Worm (Caenorhabditis elegans): ENCODE measurements around the gene lron-15.
A peak's percentile ranks its signal among the peaks of the same experiment; 100 is the strongest.

lron-15 gene

ce11 chrII:6535957-6536424, 8.7 kb downstream of the lron-15 start, which contains the start of gene utp-20 (continued):
- peak in 1 of 6 experiments; percentile 35 for TF ChIP-seq elt-3 (tag; optimal IDR thresholded peaks at IDR 0.05)
- TF ChIP-seq nhr-90 (tag; optimal IDR thresholded peaks at IDR 0.05; ENCODE audit: poor library complexity): peak; percentile 55
- TF ChIP-seq lin-15B (tag; optimal IDR thresholded peaks at IDR 0.05): peak; percentile 22
- TF ChIP-seq zip-4 (GFP tag; optimal IDR thresholded peaks at IDR 0.05): no peak
- TF ChIP-seq zag-1 (tag; optimal IDR thresholded peaks at IDR 0.05): no peak
- TF ChIP-seq lin-13 (GFP tag; optimal IDR thresholded peaks at IDR 0.05): no peak
- TF ChIP-seq ces-1 (GFP tag; optimal IDR thresholded peaks at IDR 0.05): peak; percentile 48
- TF ChIP-seq fkh-10 (GFP tag; optimal IDR thresholded peaks at IDR 0.05): peak; percentile 3
- TF ChIP-seq lsy-2 (tag; optimal IDR thresholded peaks at IDR 0.05): peak; percentile 69 to 82
- no peak for TF ChIP-seq nhr-237 (tag; optimal IDR thresholded peaks at IDR 0.05)
- TF ChIP-seq unc-98 (GFP tag; IDR thresholded peaks at IDR 0.05): no peak
- no peak for TF ChIP-seq nhr-47 (tag; optimal IDR thresholded peaks at IDR 0.05)
- no peak for TF ChIP-seq nhr-11 (tag; optimal IDR thresholded peaks at IDR 0.05)
- no peak for TF ChIP-seq ceh-90 (tag; optimal IDR thresholded peaks at IDR 0.05)
- TF ChIP-seq mab-9 (GFP tag; IDR thresholded peaks at IDR 0.05): no peak
- peak; percentile 59 for TF ChIP-seq skn-1 (tag; optimal IDR thresholded peaks at IDR 0.05)
- no peak; the same call in 1 of the 2 replicates for TF ChIP-seq isw-1 (GFP tag; IDR thresholded peaks at IDR 0.05)
- TF ChIP-seq vab-15 (tag; optimal IDR thresholded peaks at IDR 0.05): no peak
- TF ChIP-seq unc-62 (GFP tag; optimal IDR thresholded peaks at IDR 0.05): no peak
- no peak for TF ChIP-seq grh-1 (GFP tag; IDR thresholded peaks at IDR 0.05)
- no peak for TF ChIP-seq C04F5.9 (tag; optimal IDR thresholded peaks at IDR 0.05)
- TF ChIP-seq fos-1 (tag; optimal IDR thresholded peaks at IDR 0.05): no peak
- peak; percentile 2 for TF ChIP-seq lin-39 (tag; optimal IDR thresholded peaks at IDR 0.05)
- no peak for TF ChIP-seq hlh-4 (tag; optimal IDR thresholded peaks at IDR 0.05)
- no peak for TF ChIP-seq C34B4.2 (tag; optimal IDR thresholded peaks at IDR 0.05)
- peak; percentile 56 for TF ChIP-seq xbp-1 (tag; optimal IDR thresholded peaks at IDR 0.05)
- TF ChIP-seq dpl-1 (GFP tag; optimal IDR thresholded peaks at IDR 0.05): peak; percentile 83 to 93 (median 92)
- TF ChIP-seq elt-2 (tag; optimal IDR thresholded peaks at IDR 0.05): peak; percentile 5
- TF ChIP-seq unc-86 (tag; optimal IDR thresholded peaks at IDR 0.05): no peak
- no peak for TF ChIP-seq pax-3 (tag; optimal IDR thresholded peaks at IDR 0.05)
- no peak for TF ChIP-seq efl-3 (GFP tag; optimal IDR thresholded peaks at IDR 0.05)
- TF ChIP-seq pqm-1 (tag; optimal IDR thresholded peaks at IDR 0.05): no peak
- peak in 2 of 3 experiments; percentile 4 to 43 for TF ChIP-seq ceh-82 (tag; optimal IDR thresholded peaks at IDR 0.05)
- TF ChIP-seq aly-2 (tag; optimal IDR thresholded peaks at IDR 0.05): no peak
- no peak for TF ChIP-seq egl-13 (tag; optimal IDR thresholded peaks at IDR 0.05)
- peak; percentile 60 for TF ChIP-seq lin-14 (GFP tag; optimal IDR thresholded peaks at IDR 0.05)
- no peak for TF ChIP-seq lir-3 (tag; optimal IDR thresholded peaks at IDR 0.05; ENCODE audit: poor library complexity)
- peak; percentile 67 for TF ChIP-seq snu-23 (GFP tag; optimal IDR thresholded peaks at IDR 0.05)
- TF ChIP-seq jun-1 (tag; optimal IDR thresholded peaks at IDR 0.05): no peak
- peak; percentile 50 for TF ChIP-seq swsn-7 (tag; optimal IDR thresholded peaks at IDR 0.05)
- TF ChIP-seq nhr-28 (tag; optimal IDR thresholded peaks at IDR 0.05): no peak
- TF ChIP-seq mep-1 (tag; optimal IDR thresholded peaks at IDR 0.05): peak; percentile 62
- TF ChIP-seq sptf-1 (tag; optimal IDR thresholded peaks at IDR 0.05): no peak
- TF ChIP-seq sup-37 (GFP tag; optimal IDR thresholded peaks at IDR 0.05): no peak
- TF ChIP-seq unc-30 (tag; optimal IDR thresholded peaks at IDR 0.05): no peak
- peak; percentile 83 for TF ChIP-seq C16A3.4 (tag; optimal IDR thresholded peaks at IDR 0.05)
- no peak for TF ChIP-seq irx-1 (tag; optimal IDR thresholded peaks at IDR 0.05)
- peak; percentile 26 for TF ChIP-seq fkh-8 (tag; optimal IDR thresholded peaks at IDR 0.05)
- peak; percentile 52 for TF ChIP-seq rnt-1 (tag; optimal IDR thresholded peaks at IDR 0.05)
- TF ChIP-seq nhr-20 (tag; optimal IDR thresholded peaks at IDR 0.05): peak; percentile 46
- no peak for TF ChIP-seq aha-1 (tag; optimal IDR thresholded peaks at IDR 0.05)
